Fruit fly (Drosophila melanogaster) whole organism, prepupa: ENCODE measurements around the gene Cypl.

ENCODE experiments used
- Blimp-1 ChIP-seq: fragments of 200-800 bp; sonication (Bioruptor generic); optimal IDR thresholded peaks from 3 replicates; lab custom pipeline; 2017; ENCODE audit warnings: missing biosample characterization, missing genetic modification characterization, mild to moderate bottlenecking, moderate library complexity, missing genetic modification reagents
- CG10631 ChIP-seq: fragments of 200-800 bp; sonication (Bioruptor generic); optimal IDR thresholded peaks from 2 replicates; lab custom pipeline; 2016; ENCODE audit warnings: missing biosample characterization, missing genetic modification characterization
- CG10669 ChIP-seq: fragments of 200-800 bp; sonication (Bioruptor generic); optimal IDR thresholded peaks from 3 replicates; lab custom pipeline; 2018; ENCODE audit warnings: missing biosample characterization, mild to moderate bottlenecking, missing genetic modification characterization, moderate library complexity
- CG11294 ChIP-seq: fragments of 200-800 bp; sonication (Bioruptor generic); IDR thresholded peaks from 2 replicates; pipeline ENCODE4 v1.3.6; 2022; ENCODE audit warnings: missing biosample characterization, missing genetic modification characterization
- CG11762 ChIP-seq: fragments of 200-800 bp; sonication (Bioruptor generic); optimal IDR thresholded peaks from 3 replicates; lab custom pipeline; 2016; ENCODE audit warnings: missing biosample characterization, missing genetic modification characterization; ENCODE audit not compliant: insufficient read depth
- CG11902 ChIP-seq: fragments of 200-800 bp; sonication (Bioruptor generic); optimal IDR thresholded peaks from 3 replicates; lab custom pipeline; 2016; ENCODE audit warnings: missing biosample characterization, missing genetic modification characterization
- CG1621 ChIP-seq: fragments of 200-800 bp; sonication (Bioruptor generic); optimal IDR thresholded peaks from 3 replicates; lab custom pipeline; 2018; ENCODE audit warnings: missing biosample characterization, mild to moderate bottlenecking, missing genetic modification characterization
- CG3032 ChIP-seq: fragments of 200-800 bp; optimal IDR thresholded peaks from 2 replicates; lab custom pipeline; 2019; ENCODE audit warnings: missing biosample characterization, mild to moderate bottlenecking, missing genetic modification characterization, moderate library complexity
- CG31627 ChIP-seq: fragments of 200-800 bp; sonication (Bioruptor generic); optimal IDR thresholded peaks from 3 replicates; lab custom pipeline; 2016; ENCODE audit warnings: missing biosample characterization, missing genetic modification characterization
- CG32006 ChIP-seq: fragments of 200-800 bp; sonication (Bioruptor generic); optimal IDR thresholded peaks from 3 replicates; lab custom pipeline; 2017; ENCODE audit warnings: missing biosample characterization, mild to moderate bottlenecking, missing genetic modification characterization
- CG34406 ChIP-seq: fragments of 200-800 bp; sonication (Bioruptor generic); optimal IDR thresholded peaks from 3 replicates; lab custom pipeline; 2016; ENCODE audit warnings: missing biosample characterization, missing genetic modification characterization
- CG3919 ChIP-seq: fragments of 200-800 bp; sonication (Bioruptor generic); optimal IDR thresholded peaks from 3 replicates; lab custom pipeline; 2016; ENCODE audit warnings: missing biosample characterization, missing genetic modification characterization
- CG4318 ChIP-seq: fragments of 200-800 bp; sonication (Bioruptor generic); optimal IDR thresholded peaks from 3 replicates; lab custom pipeline; 2017; ENCODE audit warnings: missing biosample characterization, mild to moderate bottlenecking, missing genetic modification characterization
- CG6163 ChIP-seq: fragments of 200-800 bp; sonication (Bioruptor generic); IDR thresholded peaks from 3 replicates; pipeline ENCODE4 v1.3.6; 2022; ENCODE audit warnings: missing biosample characterization, missing genetic modification characterization
- CG6276 ChIP-seq: fragments of 200-800 bp; sonication (Bioruptor generic); optimal IDR thresholded peaks from 2 replicates; lab custom pipeline; 2017; ENCODE audit warnings: missing biosample characterization, mild to moderate bottlenecking, missing genetic modification characterization
- CG6792 ChIP-seq: fragments of 200-800 bp; sonication (Bioruptor generic); optimal IDR thresholded peaks from 3 replicates; lab custom pipeline; 2016; ENCODE audit warnings: missing biosample characterization, missing genetic modification characterization
- CG6808 ChIP-seq: fragments of 200-800 bp; sonication (Bioruptor generic); optimal IDR thresholded peaks from 3 replicates; lab custom pipeline; 2017; ENCODE audit warnings: missing biosample characterization, missing genetic modification characterization, mild to moderate bottlenecking, moderate library complexity, missing genetic modification reagents
- CG7368 ChIP-seq: fragments of 200-800 bp; sonication (Bioruptor generic); optimal IDR thresholded peaks from 3 replicates; lab custom pipeline; 2016; ENCODE audit warnings: missing biosample characterization, missing genetic modification characterization
- CG8119 ChIP-seq: fragments of 200-800 bp; sonication (Bioruptor generic); IDR thresholded peaks from 3 replicates; pipeline ENCODE4 v1.3.6; 2022; ENCODE audit warnings: missing biosample characterization, missing genetic modification characterization
- CG8319 ChIP-seq: fragments of 200-800 bp; sonication (Bioruptor generic); optimal IDR thresholded peaks from 3 replicates; lab custom pipeline; 2016; ENCODE audit warnings: missing biosample characterization, missing genetic modification characterization
- CG9139 ChIP-seq: fragments of 200-800 bp; sonication (Bioruptor generic); optimal IDR thresholded peaks from 3 replicates; lab custom pipeline; 2017; ENCODE audit warnings: missing biosample characterization, mild to moderate bottlenecking, missing genetic modification characterization
- Eip75B ChIP-seq: fragments of 200-800 bp; sonication (Bioruptor generic); optimal IDR thresholded peaks from 3 replicates; lab custom pipeline; 2016; ENCODE audit warnings: missing biosample characterization, missing genetic modification characterization
- Eip78C ChIP-seq: fragments of 200-800 bp; sonication (Bioruptor generic); peaks from one replicate; lab custom pipeline; 2016; ENCODE audit warnings: missing biosample characterization, missing genetic modification characterization
- Eip93F ChIP-seq: fragments of 200-800 bp; sonication (Bioruptor generic); optimal IDR thresholded peaks from 2 replicates; lab custom pipeline; 2016; ENCODE audit warnings: missing biosample characterization, mild to moderate bottlenecking, missing genetic modification characterization
- Ets21C ChIP-seq: fragments of 200-800 bp; sonication (Bioruptor generic); optimal IDR thresholded peaks from 3 replicates; lab custom pipeline; 2016; ENCODE audit warnings: missing biosample characterization, missing genetic modification characterization
- Ets96B ChIP-seq: fragments of 200-800 bp; optimal IDR thresholded peaks from 2 replicates; lab custom pipeline; 2019; ENCODE audit warnings: missing biosample characterization, mild to moderate bottlenecking, missing genetic modification characterization, moderate library complexity
- Gug ChIP-seq: fragments of 200-800 bp; sonication (Bioruptor generic); IDR thresholded peaks from 2 replicates; pipeline ENCODE4 v1.3.6; 2022; ENCODE audit warnings: missing biosample characterization, missing genetic modification characterization
- Hr38 ChIP-seq: sonication (Bioruptor generic); optimal IDR thresholded peaks from 2 replicates; lab custom pipeline; 2016; ENCODE audit warnings: missing biosample characterization, missing genetic modification characterization
- Hr39 ChIP-seq: fragments of 200-800 bp; sonication (Bioruptor generic); optimal IDR thresholded peaks from 2 replicates; lab custom pipeline; 2016; ENCODE audit warnings: missing biosample characterization, missing genetic modification characterization
- Hr4 ChIP-seq: fragments of 200-800 bp; sonication (Bioruptor generic); optimal IDR thresholded peaks from 3 replicates; lab custom pipeline; 2016; ENCODE audit warnings: missing biosample characterization, missing genetic modification characterization
- Lpt ChIP-seq: fragments of 200-800 bp; sonication (Bioruptor generic); optimal IDR thresholded peaks from 3 replicates; lab custom pipeline; 2016; ENCODE audit warnings: missing biosample characterization, missing genetic modification characterization
- Met ChIP-seq: fragments of 200-800 bp; sonication (Bioruptor generic); optimal IDR thresholded peaks from 3 replicates; lab custom pipeline; 2016; ENCODE audit warnings: missing biosample characterization, missing genetic modification characterization
- OdsH ChIP-seq: fragments of 200-800 bp; sonication (Bioruptor generic); optimal IDR thresholded peaks from 3 replicates; lab custom pipeline; 2016; ENCODE audit warnings: missing biosample characterization, missing genetic modification characterization
- Smox ChIP-seq: fragments of 200-800 bp; sonication (Bioruptor generic); optimal IDR thresholded peaks from 3 replicates; lab custom pipeline; 2016; ENCODE audit warnings: missing biosample characterization, missing genetic modification characterization
- Sox102F ChIP-seq: fragments of 200-800 bp; sonication (Bioruptor generic); optimal IDR thresholded peaks from 2 replicates; lab custom pipeline; 2016; ENCODE audit warnings: missing biosample characterization, mild to moderate bottlenecking, missing genetic modification characterization
- Sox14 ChIP-seq: fragments of 200-800 bp; sonication (Bioruptor generic); optimal IDR thresholded peaks from 3 replicates; lab custom pipeline; 2016; ENCODE audit warnings: missing biosample characterization, missing genetic modification characterization
- Sox15 ChIP-seq: fragments of 200-800 bp; sonication (Bioruptor generic); optimal IDR thresholded peaks from 3 replicates; lab custom pipeline; 2016; ENCODE audit warnings: missing biosample characterization, missing genetic modification characterization
- acj6 ChIP-seq: fragments of 200-800 bp; sonication (Bioruptor generic); optimal IDR thresholded peaks from 3 replicates; lab custom pipeline; 2016; ENCODE audit warnings: missing biosample characterization, missing genetic modification characterization
- cyc ChIP-seq: fragments of 200-800 bp; sonication (Bioruptor generic); optimal IDR thresholded peaks from 3 replicates; lab custom pipeline; 2016; ENCODE audit warnings: missing biosample characterization, missing genetic modification characterization
- dac ChIP-seq: fragments of 200-800 bp; sonication (Bioruptor generic); optimal IDR thresholded peaks from 2 replicates; lab custom pipeline; 2017; ENCODE audit warnings: missing biosample characterization, mild to moderate bottlenecking, missing genetic modification characterization
- dsx ChIP-seq: fragments of 200-800 bp; optimal IDR thresholded peaks from 3 replicates; lab custom pipeline; 2019; ENCODE audit warnings: missing biosample characterization, mild to moderate bottlenecking, missing genetic modification characterization, moderate library complexity; ENCODE audit not compliant: poor library complexity, severe bottlenecking
- esn ChIP-seq: fragments of 200-800 bp; sonication (Bioruptor generic); optimal IDR thresholded peaks from 2 replicates; lab custom pipeline; 2016; ENCODE audit warnings: missing biosample characterization, mild to moderate bottlenecking, missing genetic modification characterization, moderate library complexity
- fd85E ChIP-seq: fragments of 200-800 bp; sonication (Bioruptor generic); optimal IDR thresholded peaks from 3 replicates; lab custom pipeline; 2016; ENCODE audit warnings: missing biosample characterization, missing genetic modification characterization
- lz ChIP-seq: fragments of 200-800 bp; sonication (Bioruptor generic); optimal IDR thresholded peaks from 3 replicates; lab custom pipeline; 2016; ENCODE audit warnings: missing biosample characterization, missing genetic modification characterization
- net ChIP-seq: fragments of 200-800 bp; sonication (Bioruptor generic); optimal IDR thresholded peaks from 3 replicates; lab custom pipeline; 2016; ENCODE audit warnings: missing biosample characterization, missing genetic modification characterization
- pdm3 ChIP-seq: fragments of 200-800 bp; sonication (Bioruptor generic); optimal IDR thresholded peaks from 3 replicates; lab custom pipeline; 2016; ENCODE audit warnings: missing biosample characterization, missing genetic modification characterization
- salr ChIP-seq, 2 experiments: fragments of 200-800 bp; sonication (Bioruptor generic); optimal IDR thresholded peaks; 3 replicates each; lab custom pipeline; 2016 to 2018; ENCODE audit warnings: missing biosample characterization in 2 of 2, missing genetic modification characterization in 2 of 2, mild to moderate bottlenecking in 1 of 2
- spab ChIP-seq: fragments of 200-800 bp; sonication (Bioruptor generic); optimal IDR thresholded peaks from 2 replicates; lab custom pipeline; 2017; ENCODE audit warnings: missing biosample characterization, mild to moderate bottlenecking, missing genetic modification characterization, missing genetic modification reagents
- ss ChIP-seq, 2 experiments: fragments of 200-800 bp; sonication (Bioruptor generic); optimal IDR thresholded peaks; 2 replicates in 1 of 2; 3 replicates in 1 of 2; lab custom pipeline; 2017 to 2018; ENCODE audit warnings: mild to moderate bottlenecking in 2 of 2, missing biosample characterization in 2 of 2, missing genetic modification characterization in 2 of 2, moderate library complexity in 1 of 2
- svp ChIP-seq: fragments of 200-800 bp; sonication (Bioruptor generic); peaks from one replicate; lab custom pipeline; 2016; ENCODE audit warnings: missing biosample characterization, missing genetic modification characterization
- topi ChIP-seq: fragments of 200-800 bp; sonication (Bioruptor generic); optimal IDR thresholded peaks from 3 replicates; lab custom pipeline; 2016; ENCODE audit warnings: missing biosample characterization, missing genetic modification characterization
- vri ChIP-seq: fragments of 200-800 bp; sonication (Bioruptor generic); optimal IDR thresholded peaks from 3 replicates; lab custom pipeline; 2016; ENCODE audit warnings: missing biosample characterization, mild to moderate bottlenecking, missing genetic modification characterization

Cypl gene

DNA sequence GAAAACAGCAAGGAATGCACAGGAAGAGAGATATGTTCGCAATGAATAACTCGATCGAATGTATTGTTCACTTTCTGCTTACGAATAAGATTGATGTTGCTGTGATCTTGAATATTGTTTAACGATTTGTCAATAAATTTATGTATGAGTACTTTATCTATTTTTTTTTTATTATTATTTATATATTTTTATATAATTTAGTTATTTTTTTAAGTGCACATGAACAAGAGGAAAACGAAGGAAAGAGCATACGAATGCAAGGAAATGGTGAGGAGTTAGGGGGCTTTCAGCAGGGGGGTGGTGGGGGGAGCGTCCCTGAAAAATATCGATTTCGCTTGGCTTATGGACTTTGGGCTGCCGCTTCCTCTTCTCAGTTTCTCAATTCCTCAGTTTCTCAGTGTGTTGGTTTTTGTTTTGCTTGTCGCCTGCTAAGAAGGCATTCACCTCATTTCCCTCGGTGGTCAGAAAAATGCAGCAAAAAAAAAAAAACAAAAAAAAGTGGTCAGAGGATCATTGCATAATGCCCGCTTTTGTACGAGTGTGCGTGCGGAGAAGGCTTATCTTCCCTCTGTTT lies 11.4 kb downstream of the Cypl start:
- TF ChIP-seq Lpt (GFP tag; lab: Kevin White, UChicago) (no peak), CG10631 (GFP tag; lab: Kevin White, UChicago) (peak; percentile 83), CG4318 (GFP tag; lab: Kevin White, UChicago) (peak; percentile 12), Ets96B (tag; lab: Kevin White, UChicago) (peak; percentile 93), CG10669 (peak; percentile 83), CG9139 (GFP tag; lab: Kevin White, UChicago) (peak; percentile 81), Hr39 (no peak), CG8319 (GFP tag; lab: Kevin White, UChicago) (peak; percentile 64), CG3919 (GFP tag; lab: Kevin White, UChicago) (peak; percentile 67), CG6276 (peak; percentile 41), CG11294 (GFP tag; lab: Robert Waterston, UW) (no peak), fd85E (GFP tag; lab: Kevin White, UChicago) (no peak), salr (GFP tag; optimal IDR thresholded peaks at IDR 0.05; lab: Kevin White, UChicago) (peak in 1 of 2 experiments; percentile 49), Hr4 (peak; percentile 7), pdm3 (GFP tag; lab: Kevin White, UChicago) (peak; percentile 19), spab (GFP tag; lab: Kevin White, UChicago) (peak; percentile 73), CG31627 (GFP tag; lab: Kevin White, UChicago) (no peak), CG11902 (GFP tag; lab: Kevin White, UChicago) (peak; percentile 56), Met (GFP tag; lab: Kevin White, UChicago) (peak; percentile 27), Eip93F (GFP tag; lab: Kevin White, UChicago) (no peak), Ets21C (GFP tag; lab: Kevin White, UChicago) (no peak), CG11762 (GFP tag; lab: Kevin White, UChicago) (peak; percentile 46), CG34406 (GFP tag; lab: Kevin White, UChicago) (peak; percentile 79), Smox (GFP tag; lab: Kevin White, UChicago) (no peak), Eip78C (GFP tag; lab: Kevin White, UChicago) (peak; percentile 89), CG7368 (peak; percentile 34), cyc (GFP tag; lab: Kevin White, UChicago) (peak; percentile 12), Blimp-1 (GFP tag; lab: Kevin White, UChicago) (peak; percentile 69), CG1621 (tag; lab: Kevin White, UChicago) (peak; percentile 60), topi (GFP tag; lab: Kevin White, UChicago) (peak; percentile 34), svp (GFP tag; lab: Kevin White, UChicago) (peak; percentile 70), vri (GFP tag; lab: Kevin White, UChicago) (peak; percentile 77), dsx (GFP tag; lab: Kevin White, UChicago) (peak; percentile 88), Sox15 (peak; percentile 20), Hr38 (GFP tag; lab: Kevin White, UChicago) (no peak), CG8119 (peak; percentile 76), CG6792 (GFP tag; lab: Kevin White, UChicago) (peak; percentile 62), Gug (GFP tag; lab: Robert Waterston, UW) (no peak), CG6808 (peak; percentile 88), acj6 (peak; percentile 58), Sox102F (GFP tag; lab: Kevin White, UChicago) (peak; percentile 11), dac (no peak), CG3032 (tag; lab: Kevin White, UChicago) (peak; percentile 91), lz (GFP tag; lab: Kevin White, UChicago) (peak; percentile 24), CG6163 (peak; percentile 84), Sox14 (GFP tag; lab: Kevin White, UChicago) (peak; percentile 45), ss (GFP tag; optimal IDR thresholded peaks at IDR 0.05; lab: Kevin White, UChicago) (peak; percentile 89 to 91), Eip75B (peak; percentile 37), net (GFP tag; lab: Kevin White, UChicago) (peak; percentile 8), OdsH (GFP tag; lab: Kevin White, UChicago) (peak; percentile 55), CG32006 (GFP tag; lab: Kevin White, UChicago) (peak; percentile 75), esn (GFP tag; lab: Kevin White, UChicago) (peak; percentile 47)
